Worm (Caenorhabditis elegans): ENCODE data around the gene attf-4.

ce11 chrIII:6132068-6132467, 51.7 kb downstream of the attf-4 start:
- TF ChIP-seq pat-9 (tag; optimal IDR thresholded peaks at IDR 0.05) (no peak), fkh-10 (GFP tag; optimal IDR thresholded peaks at IDR 0.05) (no peak), pha-4 (tag; optimal IDR thresholded peaks at IDR 0.05) (no peak), unc-3 (GFP tag; conservative IDR thresholded peaks at IDR 0.05) (no peak), unc-3 (tag; optimal IDR thresholded peaks at IDR 0.05) (no peak), ceh-48 (tag; optimal IDR thresholded peaks at IDR 0.05) (no peak), nhr-11 (tag; optimal IDR thresholded peaks at IDR 0.05) (no peak), fkh-6 (tag; optimal IDR thresholded peaks at IDR 0.05) (no peak), ama-1 (optimal IDR thresholded peaks at IDR 0.05) (no peak), unc-86 (tag; optimal IDR thresholded peaks at IDR 0.05) (no peak)
